Fruit fly (Drosophila melanogaster) whole organism, prepupa: ENCODE results near the gene Nt5b.

Source experiments
- Eip93F ChIP-seq: fragments of 200-800 bp; sonication (Bioruptor generic); optimal IDR thresholded peaks from 2 replicates; lab custom pipeline; 2016; ENCODE audit warnings: missing biosample characterization, mild to moderate bottlenecking, missing genetic modification characterization
- esn ChIP-seq: fragments of 200-800 bp; sonication (Bioruptor generic); optimal IDR thresholded peaks from 2 replicates; lab custom pipeline; 2016; ENCODE audit warnings: missing biosample characterization, mild to moderate bottlenecking, missing genetic modification characterization, moderate library complexity

- no peak for TF ChIP-seq esn
- TF ChIP-seq Eip93F (GFP tag; lab: Kevin White, UChicago), result no peak
Measured at dm6 chrX:18364999-18365398, 44.9 kb downstream of the Nt5b start.
